Fruit fly (Drosophila melanogaster) whole organism, embryonic: ENCODE data around the gene TotA.

Source experiments
- Blimp-1 ChIP-seq: fragments of 200-800 bp; sonication (Bioruptor generic); optimal IDR thresholded peaks from 3 replicates; lab custom pipeline; 2018; ENCODE audit warnings: missing biosample characterization, missing genetic modification characterization, mild to moderate bottlenecking, moderate library complexity, missing genetic modification reagents
- CG10366 ChIP-seq: fragments of 200-800 bp; sonication (Bioruptor generic); IDR thresholded peaks from 2 replicates; pipeline ENCODE4 v1.3.6; 2022; ENCODE audit warnings: missing biosample characterization, missing genetic modification characterization
- CG10431 ChIP-seq: fragments of 200-800 bp; sonication (Bioruptor generic); optimal IDR thresholded peaks from 3 replicates; lab custom pipeline; 2018; ENCODE audit warnings: missing biosample characterization, mild to moderate bottlenecking, missing genetic modification characterization
- CG10543 ChIP-seq: fragments of 200-800 bp; sonication (Bioruptor generic); optimal IDR thresholded peaks from 3 replicates; lab custom pipeline; 2017; ENCODE audit warnings: missing biosample characterization, mild to moderate bottlenecking, missing genetic modification characterization, moderate library complexity
- CG11560 ChIP-seq: fragments of 200-800 bp; sonication (Bioruptor generic); IDR thresholded peaks from 3 replicates; pipeline ENCODE4 v1.3.6; 2022; ENCODE audit warnings: missing biosample characterization, missing genetic modification characterization
- CG11696 ChIP-seq: fragments of 200-800 bp; sonication (Bioruptor generic); IDR thresholded peaks from 2 replicates; pipeline ENCODE4 v1.3.6; 2022; ENCODE audit warnings: missing biosample characterization, missing genetic modification characterization
- CG12155 ChIP-seq: fragments of 200-800 bp; sonication (Bioruptor generic); optimal IDR thresholded peaks from 3 replicates; lab custom pipeline; 2016; ENCODE audit warnings: missing biosample characterization, missing genetic modification characterization
- CG12659 ChIP-seq: fragments of 200-800 bp; sonication (Bioruptor generic); optimal IDR thresholded peaks from 3 replicates; lab custom pipeline; 2017; ENCODE audit warnings: mild to moderate bottlenecking, missing biosample characterization, missing genetic modification reagents, missing genetic modification characterization
- CG15479 ChIP-seq: fragments of 200-800 bp; sonication (Bioruptor generic); optimal IDR thresholded peaks from 3 replicates; lab custom pipeline; 2019; ENCODE audit warnings: missing biosample characterization, mild to moderate bottlenecking, missing genetic modification characterization, moderate library complexity
- CG15514 ChIP-seq: fragments of 200-800 bp; sonication (Bioruptor generic); optimal IDR thresholded peaks from 3 replicates; lab custom pipeline; 2017; ENCODE audit warnings: missing biosample characterization, missing genetic modification characterization, mild to moderate bottlenecking, moderate library complexity, missing genetic modification reagents
- CG17802 ChIP-seq: fragments of 200-800 bp; sonication (Bioruptor generic); optimal IDR thresholded peaks from 2 replicates; lab custom pipeline; 2018; ENCODE audit warnings: missing biosample characterization, mild to moderate bottlenecking, missing genetic modification characterization, moderate library complexity
- CG18262 ChIP-seq: fragments of 200-800 bp; optimal IDR thresholded peaks from 3 replicates; lab custom pipeline; 2019; ENCODE audit warnings: missing biosample characterization, mild to moderate bottlenecking, missing genetic modification characterization, moderate library complexity
- CG18599 ChIP-seq: fragments of 200-800 bp; sonication (Bioruptor generic); optimal IDR thresholded peaks from 3 replicates; lab custom pipeline; 2017; ENCODE audit warnings: missing biosample characterization, missing genetic modification characterization, mild to moderate bottlenecking, moderate library complexity, missing genetic modification reagents
- CG2120 ChIP-seq: fragments of 200-800 bp; sonication (Bioruptor generic); optimal IDR thresholded peaks from 3 replicates; lab custom pipeline; 2016; ENCODE audit warnings: missing biosample characterization, missing genetic modification characterization
- CG2712 ChIP-seq: fragments of 200-800 bp; optimal IDR thresholded peaks from 3 replicates; lab custom pipeline; 2019; ENCODE audit warnings: missing biosample characterization, mild to moderate bottlenecking, missing genetic modification characterization, moderate library complexity
- CG31365 ChIP-seq: fragments of 200-800 bp; sonication (Bioruptor generic); optimal IDR thresholded peaks from 2 replicates; lab custom pipeline; 2018; ENCODE audit warnings: missing biosample characterization, mild to moderate bottlenecking, missing genetic modification characterization
- CG34224 ChIP-seq: fragments of 200-800 bp; sonication (Bioruptor generic); IDR thresholded peaks from 3 replicates; pipeline ENCODE4 v1.3.6; 2022; ENCODE audit warnings: missing biosample characterization, missing genetic modification characterization; ENCODE audit not compliant: partially characterized antibody
- CG3847 ChIP-seq: fragments of 200-800 bp; sonication (Bioruptor generic); IDR thresholded peaks from 2 replicates; pipeline ENCODE4 v1.3.6; 2022; ENCODE audit warnings: missing biosample characterization, missing genetic modification characterization
- CG5180 ChIP-seq: fragments of 200-800 bp; sonication (Bioruptor generic); optimal IDR thresholded peaks from 3 replicates; lab custom pipeline; 2017; ENCODE audit warnings: missing biosample characterization, missing genetic modification characterization, mild to moderate bottlenecking, moderate library complexity, missing genetic modification reagents
- CG6175 ChIP-seq: fragments of 200-800 bp; sonication (Bioruptor generic); IDR thresholded peaks from 3 replicates; pipeline ENCODE4 v1.3.6; 2022; ENCODE audit warnings: missing biosample characterization, missing genetic modification characterization
- CG6689 ChIP-seq: fragments of 200-800 bp; sonication (Bioruptor generic); IDR thresholded peaks from 2 replicates; pipeline ENCODE4 v1.3.6; 2022; ENCODE audit warnings: missing biosample characterization, missing genetic modification characterization
- CG7357 ChIP-seq: fragments of 200-800 bp; sonication (Bioruptor generic); IDR thresholded peaks from 3 replicates; pipeline ENCODE4 v1.3.6; 2022; ENCODE audit warnings: missing biosample characterization, missing genetic modification characterization
- CG8359 ChIP-seq: fragments of 200-800 bp; sonication (Bioruptor generic); optimal IDR thresholded peaks from 2 replicates; lab custom pipeline; 2017; ENCODE audit warnings: missing biosample characterization, mild to moderate bottlenecking, missing genetic modification characterization, borderline replicate concordance
- CG8765 ChIP-seq: fragments of 200-800 bp; sonication (Bioruptor generic); IDR thresholded peaks from 2 replicates; pipeline ENCODE4 v1.3.6; 2022; ENCODE audit warnings: missing biosample characterization, missing genetic modification characterization
- CrebB ChIP-seq: fragments of 200-800 bp; sonication (Bioruptor generic); optimal IDR thresholded peaks from 3 replicates; lab custom pipeline; 2018; ENCODE audit warnings: missing biosample characterization, mild to moderate bottlenecking, missing genetic modification characterization
- Deaf1 ChIP-seq: fragments of 200-800 bp; optimal IDR thresholded peaks from 3 replicates; lab custom pipeline; 2019; ENCODE audit warnings: missing biosample characterization, mild to moderate bottlenecking, missing genetic modification characterization, moderate library complexity
- E2f1 ChIP-seq: fragments of 200-800 bp; sonication (Bioruptor generic); IDR thresholded peaks from 2 replicates; pipeline ENCODE4 v1.3.6; 2022; ENCODE audit warnings: missing biosample characterization, missing genetic modification characterization
- Eip74EF ChIP-seq, 2 experiments: fragments of 200-800 bp in 1 of 2; fragments of >200 bp in 1 of 2; sonication (Bioruptor generic) in 1 of 2; optimal IDR thresholded peaks; 2 replicates each; lab custom pipeline; 2017 to 2019; ENCODE audit warnings: missing biosample characterization in 2 of 2, missing genetic modification characterization in 2 of 2, mild to moderate bottlenecking in 1 of 2, moderate library complexity in 1 of 2
- NFAT ChIP-seq: fragments of 200-800 bp; sonication (Bioruptor generic); IDR thresholded peaks from 2 replicates; pipeline ENCODE4 v1.3.6; 2022; ENCODE audit warnings: missing biosample characterization, missing genetic modification characterization
- Nf-YA ChIP-seq: fragments of 200-800 bp; sonication (Bioruptor generic); IDR thresholded peaks from 2 replicates; pipeline ENCODE4 v1.3.6; 2022; ENCODE audit warnings: missing biosample characterization, missing genetic modification characterization
- Opbp ChIP-seq: fragments of 200-800 bp; sonication (Bioruptor generic); IDR thresholded peaks from 3 replicates; pipeline ENCODE4 v1.3.6; 2022; ENCODE audit warnings: missing biosample characterization, missing genetic modification characterization; ENCODE audit not compliant: partially characterized antibody
- Ptx1 ChIP-seq: fragments of 200-800 bp; sonication (Bioruptor generic); IDR thresholded peaks from 2 replicates; pipeline ENCODE4 v1.3.6; 2022; ENCODE audit warnings: missing biosample characterization, missing genetic modification characterization
- Ravus ChIP-seq: fragments of 200-800 bp; sonication (Bioruptor generic); IDR thresholded peaks from 2 replicates; pipeline ENCODE4 v1.3.6; 2022; ENCODE audit warnings: missing biosample characterization, missing genetic modification characterization
- Vsx1 ChIP-seq: fragments of 200-800 bp; sonication (Bioruptor generic); optimal IDR thresholded peaks from 2 replicates; lab custom pipeline; 2017; ENCODE audit warnings: missing biosample characterization, mild to moderate bottlenecking, missing genetic modification characterization, missing genetic modification reagents
- ato ChIP-seq: fragments of 200-800 bp; sonication (Bioruptor generic); IDR thresholded peaks from 2 replicates; pipeline ENCODE4 v1.3.6; 2022; ENCODE audit warnings: missing biosample characterization, missing genetic modification characterization; ENCODE audit not compliant: partially characterized antibody
- bab2 ChIP-seq: fragments of 200-800 bp; sonication (Bioruptor generic); optimal IDR thresholded peaks from 2 replicates; lab custom pipeline; 2016; ENCODE audit warnings: missing biosample characterization, missing genetic modification characterization
- btn ChIP-seq: fragments of 200-800 bp; sonication (Bioruptor generic); optimal IDR thresholded peaks from 2 replicates; lab custom pipeline; 2016; ENCODE audit warnings: missing biosample characterization, missing genetic modification characterization
- ci ChIP-seq: fragments of 200-800 bp; sonication (Bioruptor generic); IDR thresholded peaks from 3 replicates; pipeline ENCODE4 v1.3.6; 2022; ENCODE audit warnings: missing biosample characterization, missing genetic modification characterization
- fd102C ChIP-seq: fragments of 200-800 bp; sonication (Bioruptor generic); optimal IDR thresholded peaks from 2 replicates; lab custom pipeline; 2018; ENCODE audit warnings: missing biosample characterization, mild to moderate bottlenecking, missing genetic modification characterization, moderate library complexity
- gce ChIP-seq: fragments of 200-800 bp; sonication (Bioruptor generic); IDR thresholded peaks from 3 replicates; pipeline ENCODE4 v1.3.6; 2022; ENCODE audit warnings: missing biosample characterization, missing genetic modification characterization
- hkb ChIP-seq, 2 experiments: fragments of 200-800 bp in 1 of 2; fragments of >200 bp in 1 of 2; sonication (Bioruptor generic) in 1 of 2; IDR thresholded peaks in 1 of 2; optimal IDR thresholded peaks in 1 of 2; 2 replicates each; pipeline versions ENCODE4 v1.3.6 to Lab custom; 2017 to 2022; ENCODE audit warnings: missing biosample characterization in 1 of 2, missing genetic modification characterization in 1 of 2
- nerfin-2 ChIP-seq: fragments of 200-800 bp; sonication (Bioruptor generic); IDR thresholded peaks from 2 replicates; pipeline ENCODE4 v1.3.6; 2022; ENCODE audit warnings: missing biosample characterization, missing genetic modification characterization; ENCODE audit not compliant: partially characterized antibody
- pan ChIP-seq, 4 experiments: fragments of >200 bp in 3 of 4; fragments of 200-800 bp in 1 of 4; sonication (Bioruptor generic) in 1 of 4; optimal IDR thresholded peaks in 3 of 4; IDR thresholded peaks in 1 of 4; 2 replicates each; pipeline versions ENCODE4 v1.3.6 to Lab custom; 2017 to 2022; ENCODE audit warnings: missing biosample characterization in 2 of 4, missing genetic modification characterization in 2 of 4, mixed read lengths in 1 of 4
- schlank ChIP-seq: fragments of 200-800 bp; sonication (Bioruptor generic); optimal IDR thresholded peaks from 2 replicates; lab custom pipeline; 2018; ENCODE audit warnings: missing biosample characterization, mild to moderate bottlenecking, missing genetic modification characterization
- slou ChIP-seq: fragments of 200-800 bp; sonication (Bioruptor generic); optimal IDR thresholded peaks from 3 replicates; lab custom pipeline; 2016; ENCODE audit warnings: missing biosample characterization, missing genetic modification characterization
- twi ChIP-seq: fragments of 200-800 bp; optimal IDR thresholded peaks from 2 replicates; lab custom pipeline; 2019; ENCODE audit warnings: missing biosample characterization, mild to moderate bottlenecking, missing genetic modification characterization, moderate library complexity
- wor ChIP-seq: fragments of 200-800 bp; sonication (Bioruptor generic); IDR thresholded peaks from 2 replicates; pipeline ENCODE4 v1.3.6; 2022; ENCODE audit warnings: missing biosample characterization, missing genetic modification characterization

Gene TotA

DNA sequence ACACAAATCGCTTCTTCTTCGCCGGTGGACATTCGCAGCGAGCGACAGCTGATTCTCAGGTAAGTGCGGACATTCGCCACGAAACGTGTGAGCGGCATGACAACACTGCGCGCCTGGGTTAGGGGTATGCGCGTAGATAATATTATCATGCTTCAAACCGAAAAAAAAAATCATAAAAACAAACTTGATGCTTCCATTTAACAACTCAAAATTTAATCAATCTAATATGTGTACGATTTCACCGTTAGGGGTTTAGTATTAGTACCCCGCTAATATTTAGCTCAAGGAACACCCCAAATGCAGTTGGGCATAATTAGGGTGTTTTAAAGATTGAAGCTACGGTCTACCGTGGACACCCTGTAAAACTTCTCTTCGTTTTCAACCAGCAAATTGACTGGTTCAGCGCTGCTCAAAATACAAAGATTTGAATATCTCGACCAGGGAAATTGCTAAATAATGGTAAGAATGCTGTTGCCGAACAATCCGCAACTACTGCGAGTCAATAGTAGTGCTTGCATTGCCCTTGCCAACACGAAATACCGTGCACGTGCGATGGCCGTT is 48.9 kb upstream of the TotA start, which contains the start of the genes CG17271 and RpS20 (continued):
- TF ChIP-seq hkb (optimal IDR thresholded peaks at IDR 0.05; lab: Kevin White, UChicago) = peak; percentile 18
- TF ChIP-seq hkb (GFP tag; IDR thresholded peaks at IDR 0.05; lab: Robert Waterston, UW) = peak; percentile 91
- TF ChIP-seq gce (GFP tag; lab: Robert Waterston, UW) = peak; percentile 82; the same call in 2 of the 3 replicates
- TF ChIP-seq Ravus = peak; percentile 59
- TF ChIP-seq CG11560 (tag; lab: Robert Waterston, UW) = peak; percentile 78
- TF ChIP-seq ato (GFP tag; lab: Robert Waterston, UW) = no peak
- peak; percentile 79 for TF ChIP-seq CG18262 (tag; lab: Kevin White, UChicago)
- no peak for TF ChIP-seq CG34224
- peak; percentile 96 for TF ChIP-seq CG12659 (GFP tag; lab: Kevin White, UChicago)
- peak; percentile 73 for TF ChIP-seq CG7357
- peak; percentile 57 for TF ChIP-seq CG5180 (GFP tag; lab: Kevin White, UChicago)
- peak; percentile 43 for TF ChIP-seq CG8359 (GFP tag; lab: Kevin White, UChicago)
- TF ChIP-seq CG6689 (GFP tag; lab: Robert Waterston, UW) = peak; percentile 93
- TF ChIP-seq CG2120 (GFP tag; lab: Kevin White, UChicago) = peak; percentile 97
- peak; percentile 81 for TF ChIP-seq CG8765 (GFP tag; lab: Robert Waterston, UW)
- TF ChIP-seq pan (optimal IDR thresholded peaks at IDR 0.05; lab: Kevin White, UChicago) = no peak
- TF ChIP-seq pan (GFP tag; optimal IDR thresholded peaks at IDR 0.05 in 1 of 2, IDR thresholded peaks at IDR 0.05 in 1 of 2) = peak in 1 of 2 experiments; percentile 90
- peak; percentile 90 for TF ChIP-seq CG2712 (tag; lab: Kevin White, UChicago)
- TF ChIP-seq CG6175 (GFP tag; lab: Robert Waterston, UW) = peak; percentile 61; the same call in 1 of the 3 replicates
- TF ChIP-seq Blimp-1 (GFP tag; lab: Kevin White, UChicago) = peak; percentile 83
- TF ChIP-seq Ptx1 (GFP tag; lab: Robert Waterston, UW) = peak; percentile 92
- peak; percentile 78 for TF ChIP-seq NFAT (GFP tag; lab: Robert Waterston, UW)
- peak in 1 of 2 experiments; percentile 68 for TF ChIP-seq Eip74EF (GFP tag; optimal IDR thresholded peaks at IDR 0.05; lab: Kevin White, UChicago)
- peak; percentile 30 for TF ChIP-seq Vsx1 (GFP tag; lab: Kevin White, UChicago)
- TF ChIP-seq CG17802 (tag; lab: Kevin White, UChicago) = peak; percentile 78
- TF ChIP-seq fd102C = peak; percentile 73
- no peak for TF ChIP-seq nerfin-2
- TF ChIP-seq CG12155 (GFP tag; lab: Kevin White, UChicago) = peak; percentile 88
- peak; percentile 83 for TF ChIP-seq btn (GFP tag; lab: Kevin White, UChicago)
- TF ChIP-seq CG10431 (GFP tag; lab: Kevin White, UChicago) = peak; percentile 80
- TF ChIP-seq CG31365 (tag; lab: Kevin White, UChicago) = peak; percentile 52
- peak; percentile 90 for TF ChIP-seq CG3847
- peak; percentile 89 for TF ChIP-seq ci (GFP tag; lab: Robert Waterston, UW)
- TF ChIP-seq slou = peak; percentile 80
- peak; percentile 89 for TF ChIP-seq E2f1
- TF ChIP-seq CG10543 = peak; percentile 93
- peak; percentile 67; the same call in 1 of the 2 replicates for TF ChIP-seq CG11696 (GFP tag; lab: Robert Waterston, UW)
- peak; percentile 56 for TF ChIP-seq Deaf1 (tag; lab: Kevin White, UChicago)
- TF ChIP-seq schlank (tag; lab: Kevin White, UChicago) = peak; percentile 43
- TF ChIP-seq CG15514 (GFP tag; lab: Kevin White, UChicago) = peak; percentile 94
- peak; percentile 91 for TF ChIP-seq CG10366 (GFP tag; lab: Robert Waterston, UW)
- peak; percentile 78 for TF ChIP-seq twi
- peak; percentile 69 for TF ChIP-seq wor (GFP tag; lab: Robert Waterston, UW)
- peak; percentile 92 for TF ChIP-seq CG18599 (GFP tag; lab: Kevin White, UChicago)
- peak; percentile 68 for TF ChIP-seq CrebB (tag; lab: Kevin White, UChicago)
- no peak for TF ChIP-seq CG15479 (GFP tag; lab: Kevin White, UChicago)
- TF ChIP-seq Opbp (GFP tag; lab: Robert Waterston, UW) = peak; percentile 26; the same call in 1 of the 3 replicates
- TF ChIP-seq bab2 (GFP tag; lab: Kevin White, UChicago) = peak; percentile 94
- peak; percentile 43; the same call in 1 of the 2 replicates for TF ChIP-seq Nf-YA
